Fruit fly (Drosophila melanogaster) whole organism, embryonic: ENCODE data around the gene Ugt35E2.
A peak's percentile ranks its signal among the peaks of the same experiment; 100 is the strongest.

ENCODE experiments used
- Awh ChIP-seq: fragments of 200-800 bp; sonication (Bioruptor generic); IDR thresholded peaks from 2 replicates; pipeline ENCODE4, ENCODE4 v1.3.6; 2022; ENCODE audit warnings: missing biosample characterization, missing genetic modification characterization
- CG1024 ChIP-seq: fragments of 200-800 bp; sonication (Bioruptor generic); IDR thresholded peaks from 2 replicates; pipeline ENCODE4 v1.3.6; 2022; ENCODE audit warnings: missing biosample characterization, missing genetic modification characterization
- CG11085 ChIP-seq: fragments of 200-800 bp; sonication (Bioruptor generic); IDR thresholded peaks from 2 replicates; pipeline ENCODE4 v1.3.6; 2022; ENCODE audit warnings: missing biosample characterization, missing genetic modification characterization
- CG11504 ChIP-seq: fragments of 200-800 bp; sonication (Bioruptor generic); optimal IDR thresholded peaks from 3 replicates; lab custom pipeline; 2019; ENCODE audit warnings: missing biosample characterization, mild to moderate bottlenecking, missing genetic modification characterization, moderate library complexity
- CG13296 ChIP-seq: fragments of 200-800 bp; sonication (Bioruptor generic); optimal IDR thresholded peaks from 3 replicates; lab custom pipeline; 2018; ENCODE audit warnings: missing biosample characterization, mild to moderate bottlenecking, missing genetic modification characterization
- CG15514 ChIP-seq: fragments of 200-800 bp; sonication (Bioruptor generic); optimal IDR thresholded peaks from 3 replicates; lab custom pipeline; 2017; ENCODE audit warnings: missing biosample characterization, missing genetic modification characterization, mild to moderate bottlenecking, moderate library complexity, missing genetic modification reagents
- CG15696 ChIP-seq: fragments of 200-800 bp; sonication (Bioruptor generic); optimal IDR thresholded peaks from 2 replicates; lab custom pipeline; 2019; ENCODE audit warnings: missing biosample characterization, mild to moderate bottlenecking, missing genetic modification characterization, moderate library complexity
- CG18011 ChIP-seq: fragments of 200-800 bp; sonication (Bioruptor generic); optimal IDR thresholded peaks from 2 replicates; lab custom pipeline; 2017; ENCODE audit warnings: missing biosample characterization, missing genetic modification characterization, mild to moderate bottlenecking, moderate library complexity, missing genotype
- CG18599 ChIP-seq: fragments of 200-800 bp; sonication (Bioruptor generic); optimal IDR thresholded peaks from 3 replicates; lab custom pipeline; 2017; ENCODE audit warnings: missing biosample characterization, missing genetic modification characterization, mild to moderate bottlenecking, moderate library complexity, missing genetic modification reagents
- CG2678 ChIP-seq: fragments of 200-800 bp; sonication (Bioruptor generic); optimal IDR thresholded peaks from 3 replicates; lab custom pipeline; 2019; ENCODE audit warnings: missing biosample characterization, mild to moderate bottlenecking, missing genetic modification characterization, moderate library complexity
- CG2875 ChIP-seq: fragments of 200-800 bp; sonication (Bioruptor generic); optimal IDR thresholded peaks from 2 replicates; lab custom pipeline; 2017; ENCODE audit warnings: missing biosample characterization, mild to moderate bottlenecking, missing genetic modification characterization, missing genetic modification reagents
- CG31365 ChIP-seq: fragments of 200-800 bp; sonication (Bioruptor generic); optimal IDR thresholded peaks from 2 replicates; lab custom pipeline; 2018; ENCODE audit warnings: missing biosample characterization, mild to moderate bottlenecking, missing genetic modification characterization
- CG31388 ChIP-seq: fragments of 200-800 bp; sonication (Bioruptor generic); optimal IDR thresholded peaks from 2 replicates; lab custom pipeline; 2016; ENCODE audit warnings: missing biosample characterization, missing genetic modification characterization
- CG3281 ChIP-seq: fragments of 200-800 bp; sonication (Bioruptor generic); optimal IDR thresholded peaks from 3 replicates; lab custom pipeline; 2017; ENCODE audit warnings: missing biosample characterization, mild to moderate bottlenecking, missing genetic modification characterization
- CG3847 ChIP-seq: fragments of 200-800 bp; sonication (Bioruptor generic); IDR thresholded peaks from 2 replicates; pipeline ENCODE4 v1.3.6; 2022; ENCODE audit warnings: missing biosample characterization, missing genetic modification characterization
- CG3995 ChIP-seq: fragments of 200-800 bp; sonication (Bioruptor generic); optimal IDR thresholded peaks from 3 replicates; lab custom pipeline; 2016; ENCODE audit warnings: missing biosample characterization, missing genetic modification characterization
- CG4820 ChIP-seq: fragments of 200-800 bp; sonication (Bioruptor generic); optimal IDR thresholded peaks from 3 replicates; lab custom pipeline; 2016; ENCODE audit warnings: missing biosample characterization, missing genetic modification characterization
- CG6654 ChIP-seq: fragments of 200-800 bp; sonication (Bioruptor generic); optimal IDR thresholded peaks from 2 replicates; lab custom pipeline; 2017; ENCODE audit warnings: missing biosample characterization, mild to moderate bottlenecking, missing genetic modification characterization
- CG6689 ChIP-seq: fragments of 200-800 bp; sonication (Bioruptor generic); IDR thresholded peaks from 2 replicates; pipeline ENCODE4 v1.3.6; 2022; ENCODE audit warnings: missing biosample characterization, missing genetic modification characterization
- CG7839 ChIP-seq: fragments of 200-800 bp; sonication (Bioruptor generic); optimal IDR thresholded peaks from 3 replicates; lab custom pipeline; 2018; ENCODE audit warnings: missing biosample characterization, mild to moderate bottlenecking, missing genetic modification characterization, moderate library complexity
- CG8281 ChIP-seq: fragments of 200-800 bp; sonication (Bioruptor generic); optimal IDR thresholded peaks from 2 replicates; lab custom pipeline; 2018; ENCODE audit warnings: missing biosample characterization, mild to moderate bottlenecking, missing genetic modification characterization, moderate library complexity
- CG9817 ChIP-seq: fragments of 200-800 bp; sonication (Bioruptor generic); optimal IDR thresholded peaks from 2 replicates; lab custom pipeline; 2018; ENCODE audit warnings: missing biosample characterization, mild to moderate bottlenecking, missing genetic modification characterization, moderate library complexity
- CkIIα-i1 ChIP-seq: fragments of 200-800 bp; sonication (Bioruptor generic); IDR thresholded peaks from 2 replicates; pipeline ENCODE4 v1.3.6; 2022; ENCODE audit warnings: missing biosample characterization, missing genetic modification characterization
- GATAe ChIP-seq: fragments of 200-800 bp; sonication (Bioruptor generic); conservative IDR thresholded peaks from 2 replicates; pipeline ENCODE4 v1.3.6; 2022; ENCODE audit warnings: missing biosample characterization, missing genetic modification characterization
- HHEX ChIP-seq: fragments of 200-800 bp; sonication (Bioruptor generic); optimal IDR thresholded peaks from 3 replicates; lab custom pipeline; 2017; ENCODE audit warnings: missing biosample characterization, mild to moderate bottlenecking, missing genetic modification characterization, missing genetic modification reagents
- Hmr ChIP-seq: fragments of 200-800 bp; sonication (Bioruptor generic); optimal IDR thresholded peaks from 3 replicates; lab custom pipeline; 2017; ENCODE audit warnings: mild to moderate bottlenecking, missing biosample characterization, missing genetic modification reagents, missing genetic modification characterization
- Hr51 ChIP-seq, 2 experiments: fragments of 200-800 bp; sonication (Bioruptor generic); optimal IDR thresholded peaks; 2 replicates in 1 of 2; 3 replicates in 1 of 2; lab custom pipeline; 2016 to 2018; ENCODE audit warnings: missing biosample characterization in 2 of 2, missing genetic modification characterization in 2 of 2, mild to moderate bottlenecking in 1 of 2, moderate library complexity in 1 of 2
- Lpt ChIP-seq: fragments of >200 bp; optimal IDR thresholded peaks from 2 replicates; lab custom pipeline; 2018; ENCODE audit warnings: missing biosample characterization, missing genetic modification characterization
- NK7.1 ChIP-seq: fragments of 200-800 bp; sonication (Bioruptor generic); optimal IDR thresholded peaks from 3 replicates; lab custom pipeline; 2016; ENCODE audit warnings: missing biosample characterization, missing genetic modification characterization
- Neu2 ChIP-seq: fragments of 200-800 bp; sonication (Bioruptor generic); optimal IDR thresholded peaks from 3 replicates; lab custom pipeline; 2016; ENCODE audit warnings: missing biosample characterization, missing genetic modification characterization, borderline replicate concordance
- Ptx1 ChIP-seq: fragments of 200-800 bp; sonication (Bioruptor generic); IDR thresholded peaks from 2 replicates; pipeline ENCODE4 v1.3.6; 2022; ENCODE audit warnings: missing biosample characterization, missing genetic modification characterization
- Sox100B ChIP-seq: fragments of 200-800 bp; sonication (Bioruptor generic); optimal IDR thresholded peaks from 3 replicates; lab custom pipeline; 2018; ENCODE audit warnings: missing biosample characterization, mild to moderate bottlenecking, missing genetic modification characterization
- Spps ChIP-seq: fragments of 200-800 bp; sonication (Bioruptor generic); optimal IDR thresholded peaks from 2 replicates; lab custom pipeline; 2018; ENCODE audit warnings: missing biosample characterization, mild to moderate bottlenecking, missing genetic modification characterization
- aop ChIP-seq: fragments of 200-800 bp; sonication (Bioruptor generic); IDR thresholded peaks from 2 replicates; pipeline ENCODE4 v1.3.6; 2022; ENCODE audit warnings: missing biosample characterization, missing genetic modification characterization
- bcd ChIP-seq: fragments of 200-800 bp; sonication (Bioruptor generic); optimal IDR thresholded peaks from 2 replicates; lab custom pipeline; 2017; ENCODE audit warnings: missing biosample characterization, mild to moderate bottlenecking, missing genetic modification characterization
- chif ChIP-seq, 2 experiments: fragments of 200-800 bp; sonication (Bioruptor generic); optimal IDR thresholded peaks; 3 replicates each; lab custom pipeline; 2016; ENCODE audit warnings: missing biosample characterization in 2 of 2, missing genetic modification characterization in 2 of 2
- dm ChIP-seq: fragments of 200-800 bp; sonication (Bioruptor generic); optimal IDR thresholded peaks from 3 replicates; lab custom pipeline; 2016; ENCODE audit warnings: missing biosample characterization, missing genetic modification characterization
- dmrt99B ChIP-seq: fragments of 200-800 bp; sonication (Bioruptor generic); optimal IDR thresholded peaks from 2 replicates; lab custom pipeline; 2018; ENCODE audit warnings: missing biosample characterization, mild to moderate bottlenecking, missing genetic modification characterization, moderate library complexity
- grn ChIP-seq: fragments of 200-800 bp; sonication (Bioruptor generic); optimal IDR thresholded peaks from 3 replicates; lab custom pipeline; 2017; ENCODE audit warnings: missing biosample characterization, missing genetic modification characterization
- gsb ChIP-seq: fragments of 200-800 bp; sonication (Bioruptor generic); IDR thresholded peaks from 2 replicates; pipeline ENCODE4 v1.3.6; 2022; ENCODE audit warnings: missing biosample characterization, missing genetic modification characterization
- jumu ChIP-seq: fragments of 200-800 bp; sonication (Bioruptor generic); optimal IDR thresholded peaks from 3 replicates; lab custom pipeline; 2016; ENCODE audit warnings: missing biosample characterization, missing genetic modification characterization
- nerfin-1 ChIP-seq: fragments of 200-800 bp; sonication (Bioruptor generic); optimal IDR thresholded peaks from 3 replicates; lab custom pipeline; 2019; ENCODE audit warnings: missing biosample characterization, mild to moderate bottlenecking, missing genetic modification characterization, moderate library complexity
- pzg ChIP-seq: fragments of 200-800 bp; sonication (Bioruptor generic); optimal IDR thresholded peaks from 3 replicates; lab custom pipeline; 2018; ENCODE audit warnings: missing biosample characterization, mild to moderate bottlenecking, missing genetic modification characterization, moderate library complexity
- run ChIP-seq: fragments of 200-800 bp; sonication (Bioruptor generic); optimal IDR thresholded peaks from 3 replicates; lab custom pipeline; 2018; ENCODE audit warnings: missing biosample characterization, mild to moderate bottlenecking, missing genetic modification characterization
- sc ChIP-seq, 3 experiments: fragments of >200 bp in 2 of 3; fragments of 200-800 bp in 1 of 3; sonication (Bioruptor generic) in 1 of 3; optimal IDR thresholded peaks; 2 replicates in 2 of 3; 3 replicates in 1 of 3; lab custom pipeline; 2017; ENCODE audit warnings: mild to moderate bottlenecking in 1 of 3, missing biosample characterization in 1 of 3, missing genetic modification characterization in 1 of 3, missing genetic modification reagents in 1 of 3
- shn ChIP-seq: fragments of 200-800 bp; sonication (Bioruptor generic); optimal IDR thresholded peaks from 3 replicates; lab custom pipeline; 2016; ENCODE audit warnings: missing biosample characterization, missing genetic modification characterization
- stwl ChIP-seq: fragments of 200-800 bp; sonication (Bioruptor generic); optimal IDR thresholded peaks from 3 replicates; lab custom pipeline; 2018; ENCODE audit warnings: missing biosample characterization, mild to moderate bottlenecking, missing genetic modification characterization, moderate library complexity
- tup ChIP-seq: fragments of 200-800 bp; sonication (Bioruptor generic); optimal IDR thresholded peaks from 2 replicates; lab custom pipeline; 2016; ENCODE audit warnings: missing biosample characterization, mild to moderate bottlenecking, missing genetic modification characterization, moderate library complexity
- vnd ChIP-seq: fragments of 200-800 bp; sonication (Bioruptor generic); IDR thresholded peaks from 3 replicates; pipeline ENCODE4 v1.3.6; 2022; ENCODE audit warnings: missing biosample characterization, missing genetic modification characterization; ENCODE audit not compliant: partially characterized antibody

The Ugt35E2 gene

DNA sequence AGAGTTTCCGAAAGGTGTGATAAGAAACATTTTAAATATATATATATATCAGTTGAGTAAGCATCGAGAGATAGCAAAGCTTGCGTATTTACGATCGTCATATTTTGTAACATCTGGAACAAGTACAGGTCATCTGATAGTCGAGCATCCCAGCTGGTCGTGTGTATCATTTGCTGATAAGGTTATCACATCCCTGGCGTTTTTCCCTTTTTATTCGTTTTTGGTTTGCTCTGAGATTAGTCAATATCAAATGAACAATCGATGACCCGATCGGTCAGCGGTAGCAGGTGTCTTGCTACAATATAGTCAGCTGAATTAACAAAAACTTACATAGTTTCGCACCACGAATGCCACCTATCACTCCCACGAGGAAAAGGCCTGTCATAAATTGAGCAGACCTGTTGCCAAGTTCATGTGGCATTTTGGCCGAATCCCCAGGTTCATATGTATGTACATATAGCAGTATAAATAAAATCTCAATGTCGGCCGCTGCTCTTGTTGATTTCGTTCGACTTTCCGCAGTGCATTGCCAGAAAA is 33.2 kb upstream of the Ugt35E2 start (continued):
- TF ChIP-seq CG7839 (tag; lab: Kevin White, UChicago) (peak; percentile 79), Sox100B (GFP tag; lab: Kevin White, UChicago) (no peak), aop (no peak), Lpt (no peak), NK7.1 (GFP tag; lab: Kevin White, UChicago) (peak; percentile 13), CG4820 (peak; percentile 28), CG9817 (tag; lab: Kevin White, UChicago) (peak; percentile 34), CG6654 (GFP tag; lab: Kevin White, UChicago) (peak; percentile 7), CkIIα-i1 (GFP tag; lab: Robert Waterston, UW) (no peak), CG31388 (GFP tag; lab: Kevin White, UChicago) (no peak), shn (GFP tag; lab: Kevin White, UChicago) (no peak), pzg (GFP tag; lab: Kevin White, UChicago) (no peak), GATAe (GFP tag; lab: Robert Waterston, UW) (peak; percentile 87), Hr51 (GFP tag; optimal IDR thresholded peaks at IDR 0.05; lab: Kevin White, UChicago) (peak in 1 of 2 experiments; percentile 77), Neu2 (GFP tag; lab: Kevin White, UChicago) (no peak), vnd (GFP tag; lab: Robert Waterston, UW) (no peak), grn (GFP tag; lab: Kevin White, UChicago) (peak; percentile 4), dm (GFP tag; lab: Kevin White, UChicago) (no peak), CG3847 (GFP tag; lab: Robert Waterston, UW) (peak; percentile 40), CG18011 (GFP tag; lab: Kevin White, UChicago) (no peak), CG18599 (GFP tag; lab: Kevin White, UChicago) (peak; percentile 82), CG11085 (no peak), jumu (GFP tag; lab: Kevin White, UChicago) (no peak), CG2875 (GFP tag; lab: Kevin White, UChicago) (no peak), bcd (GFP tag; lab: Kevin White, UChicago) (peak; percentile 58), CG13296 (GFP tag; lab: Kevin White, UChicago) (no peak), CG6689 (peak; percentile 56), CG15514 (GFP tag; lab: Kevin White, UChicago) (peak; percentile 54), HHEX (peak; percentile 62), CG15696 (tag; lab: Kevin White, UChicago) (no peak), tup (no peak), run (tag; lab: Kevin White, UChicago) (no peak), CG1024 (GFP tag; lab: Robert Waterston, UW) (no peak), CG11504 (tag; lab: Kevin White, UChicago) (peak; percentile 76), stwl (no peak), sc (optimal IDR thresholded peaks at IDR 0.05; lab: Kevin White, UChicago) (no peak), sc (GFP tag; optimal IDR thresholded peaks at IDR 0.05; lab: Kevin White, UChicago) (peak; percentile 18), Spps (no peak), dmrt99B (tag; lab: Kevin White, UChicago) (peak; percentile 61), CG3281 (peak; percentile 63), Ptx1 (GFP tag; lab: Robert Waterston, UW) (peak; percentile 66), Awh (no peak), CG2678 (peak; percentile 78), CG3995 (GFP tag; lab: Kevin White, UChicago) (peak; percentile 35), CG8281 (tag; lab: Kevin White, UChicago) (peak; percentile 2), gsb (no peak), CG31365 (no peak), Hmr (GFP tag; lab: Kevin White, UChicago) (peak; percentile 70), chif (GFP tag; optimal IDR thresholded peaks at IDR 0.05; lab: Kevin White, UChicago) (no peak), nerfin-1 (tag; lab: Kevin White, UChicago) (no peak)
